Worm (Caenorhabditis elegans) whole organism, young adult: ENCODE measurements around the gene otub-3.

ENCODE experiments used
- C17E4.6 ChIP-seq: fragments of 200-800 bp; sonication (Bioruptor generic); IDR thresholded peaks from 2 replicates; pipeline ENCODE4 v1.3.6; 2022; ENCODE audit warnings: missing genetic modification reagents, missing genetic modification characterization, missing compliant biosample characterization
- F39B2.1 ChIP-seq: fragments of 200-800 bp; sonication (Bioruptor generic); IDR thresholded peaks from 2 replicates; pipeline ENCODE4 v1.3.6; 2022; ENCODE audit warnings: missing genetic modification reagents, missing genetic modification characterization, missing compliant biosample characterization
- akir-1 ChIP-seq: fragments of 200-800 bp; sonication (Bioruptor generic); optimal IDR thresholded peaks from 2 replicates; lab custom pipeline; 2018; ENCODE audit warnings: mild to moderate bottlenecking, missing genetic modification characterization, moderate library complexity, missing compliant biosample characterization
- aptf-3 ChIP-seq: fragments of 200-800 bp; sonication (Bioruptor generic); IDR thresholded peaks from 2 replicates; pipeline ENCODE4 v1.3.6; 2022; ENCODE audit warnings: missing genetic modification characterization, missing compliant biosample characterization
- efl-1 ChIP-seq: fragments of 150-350 bp; optimal IDR thresholded peaks from 2 replicates; lab custom pipeline; 2014; ENCODE audit warnings: missing biosample characterization, missing genetic modification reagents, missing genetic modification characterization
- ekl-4 ChIP-seq: fragments of 200-800 bp; sonication (Bioruptor generic); IDR thresholded peaks from 2 replicates; pipeline ENCODE4 v1.3.6; 2022; ENCODE audit warnings: missing genetic modification reagents, missing genetic modification characterization, missing compliant biosample characterization
- hmg-20 ChIP-seq: fragments of 200-800 bp; sonication (Bioruptor generic); IDR thresholded peaks from 2 replicates; pipeline ENCODE4 v1.3.6; 2022; ENCODE audit warnings: missing genetic modification reagents, missing genetic modification characterization, missing compliant biosample characterization
- madf-6 ChIP-seq: fragments of 200-800 bp; sonication (Bioruptor generic); IDR thresholded peaks from 2 replicates; pipeline ENCODE4 v1.3.6; 2022; ENCODE audit warnings: missing genetic modification reagents, missing genetic modification characterization, missing compliant biosample characterization
- nhr-179 ChIP-seq: sonication (generic microtip); optimal IDR thresholded peaks from 2 replicates; lab custom pipeline; 2016; ENCODE audit warnings: mild to moderate bottlenecking, missing genetic modification characterization, missing compliant biosample characterization
- sdz-38 ChIP-seq: sonication (generic microtip); optimal IDR thresholded peaks from 2 replicates; lab custom pipeline; 2016; ENCODE audit warnings: missing genotype, missing genetic modification characterization, missing compliant biosample characterization
- unc-130 ChIP-seq: sonication (generic microtip); optimal IDR thresholded peaks from 2 replicates; lab custom pipeline; 2016; ENCODE audit warnings: missing genetic modification reagents, missing genetic modification characterization, missing compliant biosample characterization
- ztf-3 ChIP-seq: fragments of 200-800 bp; sonication (Bioruptor generic); optimal IDR thresholded peaks from 2 replicates; lab custom pipeline; 2018; ENCODE audit warnings: mild to moderate bottlenecking, missing genetic modification characterization, missing compliant biosample characterization
- ztf-6 ChIP-seq: fragments of 200-800 bp; sonication (Bioruptor generic); IDR thresholded peaks from 2 replicates; pipeline ENCODE4 v1.3.6; 2022; ENCODE audit warnings: missing genetic modification reagents, missing genetic modification characterization, missing compliant biosample characterization

DNA sequence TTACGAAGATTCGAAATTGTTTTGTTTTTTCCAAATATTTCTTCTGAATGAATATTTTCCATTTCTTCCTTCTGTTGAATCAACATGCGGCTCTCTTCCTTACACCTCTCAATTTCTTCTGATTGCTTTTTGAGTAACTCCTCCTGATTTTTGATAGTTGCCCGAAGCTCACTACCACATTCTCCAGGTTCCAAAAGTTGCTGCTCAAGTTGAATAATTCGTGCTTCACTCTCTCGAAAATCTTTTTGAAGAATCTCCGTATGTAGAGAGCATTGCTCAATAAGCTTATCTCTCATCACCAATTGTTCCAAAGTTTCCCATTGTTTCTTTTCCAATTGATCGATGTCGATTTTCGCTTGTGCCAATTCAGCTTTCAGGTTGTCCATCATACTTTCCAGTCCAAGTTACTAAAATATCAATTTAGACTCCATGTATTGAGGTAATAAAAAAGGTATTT, 44.9 kb downstream of the otub-3 start, which contains the start of gene F20C5.6:
- TF ChIP-seq aptf-3 (GFP tag; lab: Robert Waterston, UW) = no peak
- TF ChIP-seq ekl-4 (GFP tag; lab: Robert Waterston, UW) = no peak
- no peak for TF ChIP-seq akir-1 (GFP tag; lab: Kevin White, UChicago)
- no peak for TF ChIP-seq C17E4.6 (GFP tag; lab: Robert Waterston, UW)
- no peak for TF ChIP-seq nhr-179 (tag; lab: Kevin White, UChicago)
- TF ChIP-seq madf-6 = no peak
- no peak for TF ChIP-seq ztf-6
- no peak for TF ChIP-seq hmg-20 (GFP tag; lab: Robert Waterston, UW)
- TF ChIP-seq F39B2.1 = no peak
- no peak for TF ChIP-seq ztf-3 (GFP tag; lab: Kevin White, UChicago)
- TF ChIP-seq sdz-38 (tag; lab: Kevin White, UChicago) = no peak
- no peak for TF ChIP-seq efl-1 (GFP tag; lab: Kevin White, UChicago)
- no peak for TF ChIP-seq unc-130 (GFP tag; lab: Kevin White, UChicago)
